Worm (Caenorhabditis elegans) whole organism, L1 larva: ENCODE data around the gene sgk-1.

Experiments
- C16A3.4 ChIP-seq: fragments of 150-350 bp; optimal IDR thresholded peaks from 2 replicates; lab custom pipeline; 2014; ENCODE audit warnings: missing biosample characterization, missing genetic modification characterization
- C34B4.2 ChIP-seq: sonication (generic microtip); optimal IDR thresholded peaks from 2 replicates; lab custom pipeline; 2017; ENCODE audit warnings: mild to moderate bottlenecking, missing genetic modification characterization, missing compliant biosample characterization
- Y116A8C.19 ChIP-seq: sonication (generic microtip); optimal IDR thresholded peaks from 2 replicates; lab custom pipeline; 2016; ENCODE audit warnings: missing compliant biosample characterization, missing genetic modification characterization, borderline replicate concordance
- aly-2 ChIP-seq: fragments of 150-350 bp; optimal IDR thresholded peaks from 2 replicates; lab custom pipeline; 2014; ENCODE audit warnings: missing biosample characterization, missing genetic modification characterization
- ama-1 ChIP-seq: fragments of 150-350 bp; optimal IDR thresholded peaks from 2 replicates; lab custom pipeline; 2014
- blmp-1 ChIP-seq: fragments of 150-350 bp; optimal IDR thresholded peaks from 2 replicates; lab custom pipeline; 2014; ENCODE audit warnings: missing biosample characterization, missing genetic modification characterization
- ceh-63 ChIP-seq: fragments of 200-800 bp; sonication (Bioruptor generic); optimal IDR thresholded peaks from 2 replicates; lab custom pipeline; 2018; ENCODE audit warnings: mild to moderate bottlenecking, missing genetic modification characterization, missing compliant biosample characterization
- ceh-82 ChIP-seq, 3 experiments: fragments of 150-350 bp in 1 of 3; sonication (generic microtip) in 2 of 3; optimal IDR thresholded peaks; 2 replicates each; lab custom pipeline; 2014 to 2017; ENCODE audit warnings: missing biosample characterization in 3 of 3, missing genetic modification characterization in 3 of 3
- ceh-90 ChIP-seq: sonication (generic microtip); optimal IDR thresholded peaks from 2 replicates; lab custom pipeline; 2016; ENCODE audit warnings: missing genetic modification characterization, missing compliant biosample characterization
- dsc-1 ChIP-seq: sonication (generic microtip); optimal IDR thresholded peaks from 2 replicates; lab custom pipeline; 2016; ENCODE audit warnings: mild to moderate bottlenecking, missing genetic modification characterization, missing compliant biosample characterization
- efl-3 ChIP-seq: fragments of 200-800 bp; sonication (Bioruptor generic); optimal IDR thresholded peaks from 2 replicates; lab custom pipeline; 2018; ENCODE audit warnings: mild to moderate bottlenecking, missing genetic modification characterization, missing compliant biosample characterization
- egl-27 ChIP-seq, 2 experiments: fragments of 150-350 bp in 1 of 2; sonication (generic microtip); optimal IDR thresholded peaks; 3 replicates each; lab custom pipeline; 2017 to 2018; ENCODE audit warnings: missing biosample characterization in 2 of 2, missing genetic modification characterization in 2 of 2, missing genetic modification reagents in 2 of 2
- elt-2 ChIP-seq: sonication (generic microtip); optimal IDR thresholded peaks from 2 replicates; lab custom pipeline; 2016; ENCODE audit warnings: missing genetic modification characterization, mild to moderate bottlenecking, inconsistent platforms, missing compliant biosample characterization, missing genetic modification reagents
- ets-5 ChIP-seq: fragments of 200-800 bp; sonication (Bioruptor generic); IDR thresholded peaks from 2 replicates; pipeline ENCODE4 v1.3.6; 2022; ENCODE audit warnings: missing genetic modification characterization, missing compliant biosample characterization
- fkh-10 ChIP-seq: sonication (generic microtip); optimal IDR thresholded peaks from 2 replicates; lab custom pipeline; 2017; ENCODE audit warnings: missing biosample characterization, missing genetic modification reagents, missing genetic modification characterization
- fkh-8 ChIP-seq: sonication (generic microtip); optimal IDR thresholded peaks from 2 replicates; lab custom pipeline; 2016; ENCODE audit warnings: mild to moderate bottlenecking, missing genetic modification characterization, missing compliant biosample characterization
- fos-1 ChIP-seq: fragments of 150-350 bp; optimal IDR thresholded peaks from 2 replicates; lab custom pipeline; 2014; ENCODE audit warnings: missing biosample characterization, missing genetic modification characterization
- grh-1 ChIP-seq: fragments of 200-800 bp; sonication (Bioruptor generic); IDR thresholded peaks from 2 replicates; pipeline ENCODE4 v1.3.6; 2022; ENCODE audit warnings: missing genetic modification reagents, missing genetic modification characterization, missing compliant biosample characterization
- isw-1 ChIP-seq: fragments of 200-800 bp; sonication (Bioruptor generic); IDR thresholded peaks from 2 replicates; pipeline ENCODE4 v1.3.6; 2022; ENCODE audit warnings: missing genetic modification characterization, missing compliant biosample characterization
- jun-1 ChIP-seq: fragments of 150-350 bp; optimal IDR thresholded peaks from 2 replicates; lab custom pipeline; 2014; ENCODE audit warnings: missing biosample characterization, missing genetic modification reagents, missing genetic modification characterization
- lin-13 ChIP-seq: fragments of 150-350 bp; optimal IDR thresholded peaks from 2 replicates; lab custom pipeline; 2014; ENCODE audit warnings: missing biosample characterization, missing genetic modification reagents, missing genetic modification characterization
- lin-14 ChIP-seq: fragments of 200-800 bp; sonication (Bioruptor generic); optimal IDR thresholded peaks from 2 replicates; lab custom pipeline; 2018; ENCODE audit warnings: mild to moderate bottlenecking, missing genetic modification characterization, moderate library complexity, missing compliant biosample characterization
- lin-15B ChIP-seq: fragments of 150-350 bp; sonication (generic microtip); optimal IDR thresholded peaks from 3 replicates; lab custom pipeline; 2014; ENCODE audit warnings: missing biosample characterization, missing genetic modification characterization
- lin-35 ChIP-seq, 2 experiments: fragments of 150-350 bp; optimal IDR thresholded peaks; 2 replicates each; lab custom pipeline; 2014; ENCODE audit warnings: missing biosample characterization in 2 of 2, missing genetic modification characterization in 2 of 2, missing genetic modification reagents in 2 of 2
- lin-39 ChIP-seq: fragments of 150-350 bp; optimal IDR thresholded peaks from 2 replicates; lab custom pipeline; 2014; ENCODE audit warnings: missing biosample characterization, missing genetic modification reagents, missing genetic modification characterization
- lsy-2 ChIP-seq, 2 experiments: fragments of 150-350 bp; optimal IDR thresholded peaks; 2 replicates each; lab custom pipeline; 2014; ENCODE audit warnings: missing biosample characterization in 2 of 2, missing genetic modification characterization in 2 of 2
- mdl-1 ChIP-seq, 2 experiments: fragments of 150-350 bp; optimal IDR thresholded peaks; 2 replicates each; lab custom pipeline; 2014 to 2017; ENCODE audit warnings: missing biosample characterization in 2 of 2, missing genetic modification characterization in 2 of 2, inconsistent platforms in 1 of 2
- mep-1 ChIP-seq: fragments of 150-350 bp; optimal IDR thresholded peaks from 2 replicates; lab custom pipeline; 2014; ENCODE audit warnings: missing biosample characterization, missing genetic modification characterization
- nhr-11 ChIP-seq: fragments of 150-350 bp; optimal IDR thresholded peaks from 2 replicates; lab custom pipeline; 2014; ENCODE audit warnings: missing biosample characterization, missing genetic modification characterization
- nhr-19 ChIP-seq: fragments of 200-800 bp; sonication (Bioruptor generic); conservative IDR thresholded peaks from 2 replicates; pipeline ENCODE4 v1.3.6; 2022; ENCODE audit warnings: missing genetic modification characterization, missing compliant biosample characterization
- nhr-237 ChIP-seq: fragments of 150-350 bp; optimal IDR thresholded peaks from 2 replicates; lab custom pipeline; 2014; ENCODE audit warnings: missing biosample characterization, missing genetic modification characterization
- nhr-28 ChIP-seq: fragments of 150-350 bp; optimal IDR thresholded peaks from 2 replicates; lab custom pipeline; 2014; ENCODE audit warnings: missing biosample characterization, missing genetic modification characterization
- nhr-47 ChIP-seq: sonication (generic microtip); optimal IDR thresholded peaks from 2 replicates; lab custom pipeline; 2016; ENCODE audit warnings: mild to moderate bottlenecking, missing genetic modification characterization, moderate library complexity, missing compliant biosample characterization
- nhr-77 ChIP-seq: fragments of 150-350 bp; optimal IDR thresholded peaks from 2 replicates; lab custom pipeline; 2014; ENCODE audit warnings: missing biosample characterization, missing genetic modification characterization
- nhr-84 ChIP-seq: sonication (generic microtip); optimal IDR thresholded peaks from 2 replicates; lab custom pipeline; 2017; ENCODE audit warnings: missing biosample characterization, missing genetic modification characterization
- nhr-85 ChIP-seq: sonication (generic microtip); peaks from one replicate; lab custom pipeline; 2016; ENCODE audit warnings: missing genetic modification characterization, inconsistent platforms, missing compliant biosample characterization
- nhr-90 ChIP-seq: sonication (generic microtip); optimal IDR thresholded peaks from 2 replicates; lab custom pipeline; 2016; ENCODE audit warnings: mild to moderate bottlenecking, missing genetic modification characterization, missing compliant biosample characterization; ENCODE audit not compliant: poor library complexity
- pag-3 ChIP-seq: sonication (generic microtip); optimal IDR thresholded peaks from 2 replicates; lab custom pipeline; 2017; ENCODE audit warnings: missing genetic modification characterization, mild to moderate bottlenecking, missing compliant biosample characterization, antibody characterized with exemption, borderline replicate concordance; ENCODE audit not compliant: insufficient read depth
- pax-3 ChIP-seq: fragments of 200-800 bp; sonication (Bioruptor generic); optimal IDR thresholded peaks from 2 replicates; lab custom pipeline; 2018; ENCODE audit warnings: mild to moderate bottlenecking, missing genetic modification characterization, moderate library complexity, missing compliant biosample characterization
- pqm-1 ChIP-seq: sonication (generic microtip); optimal IDR thresholded peaks from 3 replicates; lab custom pipeline; 2017; ENCODE audit warnings: missing biosample characterization, missing genetic modification characterization
- rnt-1 ChIP-seq: sonication (generic microtip); optimal IDR thresholded peaks from 2 replicates; lab custom pipeline; 2016; ENCODE audit warnings: mild to moderate bottlenecking, missing genetic modification characterization, moderate library complexity, missing compliant biosample characterization
- skn-1 ChIP-seq: fragments of 150-350 bp; optimal IDR thresholded peaks from 2 replicates; lab custom pipeline; 2014; ENCODE audit warnings: missing biosample characterization, missing genetic modification characterization
- snpc-4 ChIP-seq: fragments of 150-350 bp; optimal IDR thresholded peaks from 2 replicates; lab custom pipeline; 2014; ENCODE audit warnings: missing biosample characterization, missing genetic modification characterization
- snu-23 ChIP-seq: sonication (generic microtip); optimal IDR thresholded peaks from 2 replicates; lab custom pipeline; 2016; ENCODE audit warnings: missing genetic modification characterization, missing compliant biosample characterization
- sup-37 ChIP-seq: fragments of 200-800 bp; sonication (Bioruptor generic); optimal IDR thresholded peaks from 2 replicates; lab custom pipeline; 2018; ENCODE audit warnings: mild to moderate bottlenecking, missing genetic modification characterization, missing compliant biosample characterization
- unc-30 ChIP-seq: sonication (generic microtip); optimal IDR thresholded peaks from 2 replicates; lab custom pipeline; 2017; ENCODE audit warnings: missing biosample characterization, missing genetic modification characterization
- unc-62 ChIP-seq: fragments of 150-350 bp; optimal IDR thresholded peaks from 2 replicates; lab custom pipeline; 2014; ENCODE audit warnings: missing biosample characterization, missing genetic modification reagents, missing genetic modification characterization
- vab-15 ChIP-seq: sonication (generic microtip); optimal IDR thresholded peaks from 2 replicates; lab custom pipeline; 2017; ENCODE audit warnings: missing genotype, mild to moderate bottlenecking, missing genetic modification characterization, missing compliant biosample characterization
- xbp-1 ChIP-seq: sonication (generic microtip); optimal IDR thresholded peaks from 2 replicates; lab custom pipeline; 2016; ENCODE audit warnings: missing genetic modification characterization, missing compliant biosample characterization
- zip-4 ChIP-seq: fragments of 200-800 bp; sonication (Bioruptor generic); optimal IDR thresholded peaks from 2 replicates; lab custom pipeline; 2018; ENCODE audit warnings: mild to moderate bottlenecking, missing genetic modification characterization, moderate library complexity, missing compliant biosample characterization

The sgk-1 gene

DNA sequence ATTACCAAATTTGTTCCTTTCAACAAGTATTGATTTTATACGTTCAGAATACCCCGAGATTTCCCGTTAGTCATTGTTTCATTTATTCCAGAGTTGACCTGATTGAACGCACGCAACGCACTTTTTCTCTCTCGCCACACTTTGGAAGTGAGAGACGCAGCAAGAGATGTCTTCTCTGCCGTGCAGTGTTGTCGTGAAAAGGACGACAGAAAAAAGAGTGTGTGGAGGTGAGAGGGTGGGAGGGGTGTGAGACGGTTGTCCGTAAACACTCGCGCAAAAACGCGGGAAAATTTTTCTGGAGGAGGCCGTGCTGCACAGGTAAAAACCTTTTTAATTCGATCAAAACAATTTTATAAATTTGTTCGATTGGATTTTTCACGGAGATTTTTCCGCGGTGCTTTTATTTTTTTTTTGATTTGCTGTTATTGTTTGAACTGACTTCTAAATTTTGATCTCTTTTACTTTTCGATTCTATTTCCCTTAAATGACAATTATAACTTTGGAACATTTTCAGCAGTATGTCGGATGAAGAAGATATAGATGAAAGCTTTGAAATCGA, 13.4 kb upstream of the sgk-1 start, which contains the start of gene sdc-1 (continued):
- no peak for TF ChIP-seq fkh-10 (GFP tag; lab: Kevin White, UChicago)
- no peak for TF ChIP-seq grh-1 (GFP tag; lab: Robert Waterston, UW)
- no peak for TF ChIP-seq skn-1 (tag; lab: Kevin White, UChicago)
- no peak for TF ChIP-seq Y116A8C.19 (tag; lab: Kevin White, UChicago)
- no peak for TF ChIP-seq unc-62 (GFP tag; lab: Kevin White, UChicago)
- TF ChIP-seq ceh-82 (tag; optimal IDR thresholded peaks at IDR 0.05; lab: Kevin White, UChicago) = peak; percentile 9 to 54 (median 35)
- TF ChIP-seq nhr-77 (tag; lab: Kevin White, UChicago) = no peak
- TF ChIP-seq nhr-47 (tag; lab: Kevin White, UChicago) = peak; percentile 43
- no peak for TF ChIP-seq C34B4.2 (tag; lab: Kevin White, UChicago)
- peak; percentile 28 to 53 for TF ChIP-seq lsy-2 (tag; optimal IDR thresholded peaks at IDR 0.05; lab: Kevin White, UChicago)
- TF ChIP-seq snpc-4 (tag; lab: Kevin White, UChicago) = no peak
- TF ChIP-seq elt-2 (tag; lab: Kevin White, UChicago) = no peak
- no peak for TF ChIP-seq egl-27 (tag; optimal IDR thresholded peaks at IDR 0.05; lab: Kevin White, UChicago)
- no peak for TF ChIP-seq nhr-90
- no peak for TF ChIP-seq nhr-237 (tag; lab: Kevin White, UChicago)
- no peak for TF ChIP-seq lin-39 (tag; lab: Kevin White, UChicago)
- peak; percentile 49 for TF ChIP-seq snu-23 (GFP tag; lab: Kevin White, UChicago)

DNA sequence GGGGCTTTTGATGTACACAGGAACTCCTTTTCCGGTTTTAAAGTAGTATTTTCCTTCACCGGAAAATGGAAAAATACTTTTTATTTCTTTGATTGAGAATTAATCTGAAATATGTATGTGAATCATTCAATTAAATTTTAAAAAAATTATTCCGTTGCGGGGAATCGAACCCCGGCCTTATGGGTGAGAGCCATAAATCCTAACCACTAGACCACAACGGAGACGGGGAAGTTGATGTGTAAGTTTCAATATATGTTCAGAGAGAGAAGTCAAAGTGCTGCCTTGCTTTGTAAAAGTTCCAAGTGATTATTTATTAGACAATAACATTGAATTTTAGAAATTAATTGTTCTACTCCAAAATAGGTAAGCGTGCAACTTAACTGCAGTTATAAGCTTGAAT, 9.2 kb upstream of the sgk-1 start:
- TF ChIP-seq nhr-84 (tag; lab: Kevin White, UChicago) (no peak), pax-3 (tag; lab: Kevin White, UChicago) (no peak), jun-1 (tag; lab: Kevin White, UChicago) (no peak), C34B4.2 (tag; lab: Kevin White, UChicago) (no peak), ets-5 (GFP tag; lab: Robert Waterston, UW) (no peak), snu-23 (GFP tag; lab: Kevin White, UChicago) (peak; percentile 65), nhr-85 (tag; lab: Kevin White, UChicago) (no peak), pag-3 (tag; lab: Kevin White, UChicago) (no peak), skn-1 (tag; lab: Kevin White, UChicago) (peak; percentile 23), efl-3 (no peak), lin-15B (tag; lab: Kevin White, UChicago) (no peak), nhr-77 (tag; lab: Kevin White, UChicago) (no peak), mep-1 (peak; percentile 22), lin-14 (peak; percentile 48), fkh-8 (tag; lab: Kevin White, UChicago) (no peak), unc-30 (no peak), aly-2 (tag; lab: Kevin White, UChicago) (no peak), nhr-90 (peak; percentile 50), blmp-1 (no peak), zip-4 (GFP tag; lab: Kevin White, UChicago) (no peak), elt-2 (tag; lab: Kevin White, UChicago) (peak; percentile 3), ceh-63 (GFP tag; lab: Kevin White, UChicago) (no peak), lin-13 (GFP tag; lab: Kevin White, UChicago) (no peak), nhr-28 (tag; lab: Kevin White, UChicago) (no peak), lin-39 (tag; lab: Kevin White, UChicago) (no peak), dsc-1 (peak; percentile 44), ceh-90 (tag; lab: Kevin White, UChicago) (no peak), nhr-11 (tag; lab: Kevin White, UChicago) (no peak), fos-1 (tag; lab: Kevin White, UChicago) (no peak), vab-15 (tag; lab: Kevin White, UChicago) (no peak), rnt-1 (tag; lab: Kevin White, UChicago) (peak; percentile 29), xbp-1 (tag; lab: Kevin White, UChicago) (no peak), isw-1 (GFP tag; lab: Robert Waterston, UW) (no peak), lin-35 (GFP tag; optimal IDR thresholded peaks at IDR 0.05; lab: Kevin White, UChicago) (peak in 1 of 2 experiments; percentile 53), C16A3.4 (tag; lab: Kevin White, UChicago) (no peak), mdl-1 (tag; optimal IDR thresholded peaks at IDR 0.05; lab: Kevin White, UChicago) (no peak), sup-37 (GFP tag; lab: Kevin White, UChicago) (no peak), Y116A8C.19 (tag; lab: Kevin White, UChicago) (no peak), nhr-19 (peak; percentile 48; the same call in 1 of the 2 replicates), ama-1 (lab: Kevin White, UChicago) (no peak), pqm-1 (tag; lab: Kevin White, UChicago) (no peak)
